Fruit fly (Drosophila melanogaster) whole organism, embryonic: ENCODE results near the gene arm.

Experiments used
- ATbp ChIP-seq: fragments of 200-800 bp; sonication (Bioruptor generic); optimal IDR thresholded peaks from 2 replicates; lab custom pipeline; 2017; ENCODE audit warnings: missing biosample characterization, mild to moderate bottlenecking, missing genetic modification characterization, missing genetic modification reagents
- CG10274 ChIP-seq: fragments of 200-800 bp; sonication (Bioruptor generic); optimal IDR thresholded peaks from 3 replicates; lab custom pipeline; 2017; ENCODE audit warnings: missing biosample characterization, mild to moderate bottlenecking, missing genetic modification characterization
- CG10366 ChIP-seq: fragments of 200-800 bp; sonication (Bioruptor generic); IDR thresholded peaks from 2 replicates; pipeline ENCODE4 v1.3.6; 2022; ENCODE audit warnings: missing biosample characterization, missing genetic modification characterization
- CG10462 ChIP-seq: fragments of 200-800 bp; sonication (Bioruptor generic); optimal IDR thresholded peaks from 2 replicates; lab custom pipeline; 2016; ENCODE audit warnings: missing biosample characterization, missing genetic modification characterization
- CG11695 ChIP-seq: fragments of 200-800 bp; sonication (Bioruptor generic); IDR thresholded peaks from 3 replicates; pipeline ENCODE4 v1.3.6; 2022; ENCODE audit warnings: missing biosample characterization, missing genetic modification characterization
- CG12104 ChIP-seq: fragments of 200-800 bp; sonication (Bioruptor generic); optimal IDR thresholded peaks from 3 replicates; lab custom pipeline; 2016; ENCODE audit warnings: missing biosample characterization, missing genetic modification characterization
- CG1233 ChIP-seq: fragments of 200-800 bp; sonication (Bioruptor generic); optimal IDR thresholded peaks from 4 replicates; lab custom pipeline; 2018; ENCODE audit warnings: missing biosample characterization, mild to moderate bottlenecking, missing genetic modification characterization
- CG12659 ChIP-seq: fragments of 200-800 bp; sonication (Bioruptor generic); optimal IDR thresholded peaks from 3 replicates; lab custom pipeline; 2017; ENCODE audit warnings: mild to moderate bottlenecking, missing biosample characterization, missing genetic modification reagents, missing genetic modification characterization
- CG12744 ChIP-seq: fragments of 200-800 bp; sonication (Bioruptor generic); optimal IDR thresholded peaks from 2 replicates; lab custom pipeline; 2016; ENCODE audit warnings: missing biosample characterization, missing genetic modification characterization
- CG13296 ChIP-seq: fragments of 200-800 bp; sonication (Bioruptor generic); optimal IDR thresholded peaks from 3 replicates; lab custom pipeline; 2018; ENCODE audit warnings: missing biosample characterization, mild to moderate bottlenecking, missing genetic modification characterization
- CG14050 ChIP-seq: fragments of 200-800 bp; sonication (Bioruptor generic); IDR thresholded peaks from 3 replicates; pipeline ENCODE4 v1.3.6; 2022; ENCODE audit warnings: missing biosample characterization, missing genetic modification characterization
- CG17186 ChIP-seq: fragments of 200-800 bp; sonication (Bioruptor generic); optimal IDR thresholded peaks from 3 replicates; lab custom pipeline; 2017; ENCODE audit warnings: missing biosample characterization, missing genetic modification reagents, missing genetic modification characterization
- CG17912 ChIP-seq: fragments of 200-800 bp; sonication (Bioruptor generic); optimal IDR thresholded peaks from 2 replicates; lab custom pipeline; 2018; ENCODE audit warnings: missing biosample characterization, mild to moderate bottlenecking, missing genetic modification characterization
- CG2120 ChIP-seq: fragments of 200-800 bp; sonication (Bioruptor generic); optimal IDR thresholded peaks from 3 replicates; lab custom pipeline; 2016; ENCODE audit warnings: missing biosample characterization, missing genetic modification characterization
- CG2199 ChIP-seq: fragments of 200-800 bp; sonication (Bioruptor generic); IDR thresholded peaks from 3 replicates; pipeline ENCODE4 v1.3.6; 2022; ENCODE audit warnings: missing biosample characterization, missing genetic modification characterization
- CG30403 ChIP-seq: fragments of 200-800 bp; sonication (Bioruptor generic); optimal IDR thresholded peaks from 3 replicates; lab custom pipeline; 2016; ENCODE audit warnings: missing biosample characterization, missing genetic modification characterization
- CG3163 ChIP-seq: fragments of 200-800 bp; sonication (Bioruptor generic); optimal IDR thresholded peaks from 3 replicates; lab custom pipeline; 2016; ENCODE audit warnings: missing biosample characterization, missing genetic modification characterization
- CG33213 ChIP-seq: fragments of 200-800 bp; sonication (Bioruptor generic); optimal IDR thresholded peaks from 3 replicates; lab custom pipeline; 2016; ENCODE audit warnings: missing biosample characterization, missing genetic modification characterization
- CG43689 ChIP-seq: fragments of 200-800 bp; sonication (Bioruptor generic); IDR thresholded peaks from 2 replicates; pipeline ENCODE4 v1.3.6; 2022; ENCODE audit warnings: missing biosample characterization, missing genetic modification characterization
- CG4820 ChIP-seq: fragments of 200-800 bp; sonication (Bioruptor generic); optimal IDR thresholded peaks from 3 replicates; lab custom pipeline; 2016; ENCODE audit warnings: missing biosample characterization, missing genetic modification characterization
- CG6254 ChIP-seq: fragments of 200-800 bp; sonication (Bioruptor generic); optimal IDR thresholded peaks from 3 replicates; lab custom pipeline; 2017; ENCODE audit warnings: mild to moderate bottlenecking, missing biosample characterization, missing genetic modification reagents, missing genetic modification characterization
- CG6272 ChIP-seq: fragments of 200-800 bp; sonication (Bioruptor generic); IDR thresholded peaks from 2 replicates; pipeline ENCODE4 v1.3.6; 2022; ENCODE audit warnings: missing biosample characterization, missing genetic modification characterization
- CG7987 ChIP-seq: fragments of 200-800 bp; sonication (Bioruptor generic); optimal IDR thresholded peaks from 2 replicates; lab custom pipeline; 2018; ENCODE audit warnings: missing biosample characterization, mild to moderate bottlenecking, missing genetic modification characterization, moderate library complexity
- CrebB ChIP-seq: fragments of 200-800 bp; sonication (Bioruptor generic); optimal IDR thresholded peaks from 3 replicates; lab custom pipeline; 2018; ENCODE audit warnings: missing biosample characterization, mild to moderate bottlenecking, missing genetic modification characterization
- Dp ChIP-seq: fragments of 200-800 bp; sonication (Bioruptor generic); optimal IDR thresholded peaks from 2 replicates; lab custom pipeline; 2018; ENCODE audit warnings: missing biosample characterization, mild to moderate bottlenecking, missing genetic modification characterization, moderate library complexity
- E2f2 ChIP-seq: fragments of 200-800 bp; sonication (Bioruptor generic); IDR thresholded peaks from 2 replicates; pipeline ENCODE4 v1.3.6; 2022; ENCODE audit warnings: missing biosample characterization, missing genetic modification characterization
- Hmr ChIP-seq: fragments of 200-800 bp; sonication (Bioruptor generic); optimal IDR thresholded peaks from 3 replicates; lab custom pipeline; 2017; ENCODE audit warnings: mild to moderate bottlenecking, missing biosample characterization, missing genetic modification reagents, missing genetic modification characterization
- Jarid2 ChIP-seq: fragments of 200-800 bp; sonication (Bioruptor generic); optimal IDR thresholded peaks from 3 replicates; lab custom pipeline; 2017; ENCODE audit warnings: mild to moderate bottlenecking, missing biosample characterization, missing genetic modification reagents, missing genetic modification characterization
- NFAT ChIP-seq: fragments of 200-800 bp; sonication (Bioruptor generic); IDR thresholded peaks from 2 replicates; pipeline ENCODE4 v1.3.6; 2022; ENCODE audit warnings: missing biosample characterization, missing genetic modification characterization
- Neu2 ChIP-seq: fragments of 200-800 bp; sonication (Bioruptor generic); optimal IDR thresholded peaks from 3 replicates; lab custom pipeline; 2016; ENCODE audit warnings: missing biosample characterization, missing genetic modification characterization, borderline replicate concordance
- Nf-YC ChIP-seq: fragments of 200-800 bp; optimal IDR thresholded peaks from 3 replicates; lab custom pipeline; 2019; ENCODE audit warnings: missing biosample characterization, mild to moderate bottlenecking, missing genetic modification characterization, moderate library complexity
- Optix ChIP-seq: fragments of 200-800 bp; sonication (Bioruptor generic); IDR thresholded peaks from 3 replicates; pipeline ENCODE4 v1.3.6; 2022; ENCODE audit warnings: missing biosample characterization, missing genetic modification characterization
- Pdp1 ChIP-seq, 2 experiments: fragments of 200-800 bp; sonication (Bioruptor generic); optimal IDR thresholded peaks; 3 replicates each; lab custom pipeline; 2016; ENCODE audit warnings: missing biosample characterization in 2 of 2, missing genetic modification characterization in 2 of 2, mild to moderate bottlenecking in 1 of 2, moderate library complexity in 1 of 2
- Ssrp ChIP-seq: fragments of 200-800 bp; sonication (Bioruptor generic); optimal IDR thresholded peaks from 2 replicates; lab custom pipeline; 2018; ENCODE audit warnings: missing biosample characterization, mild to moderate bottlenecking, missing genetic modification characterization, moderate library complexity
- Trl ChIP-seq, 3 experiments: fragments of >200 bp in 2 of 3; fragments of 200-800 bp in 1 of 3; sonication (Bioruptor generic) in 1 of 3; optimal IDR thresholded peaks; 2 replicates in 1 of 3; 3 replicates in 2 of 3; lab custom pipeline; 2016 to 2017; ENCODE audit warnings: missing biosample characterization in 1 of 3, missing genetic modification characterization in 1 of 3
- ap ChIP-seq: fragments of 200-800 bp; sonication (Bioruptor generic); IDR thresholded peaks from 2 replicates; pipeline ENCODE4 v1.3.6; 2022; ENCODE audit warnings: missing biosample characterization, missing genetic modification characterization
- chn ChIP-seq: fragments of 200-800 bp; sonication (Bioruptor generic); optimal IDR thresholded peaks from 2 replicates; lab custom pipeline; 2016; ENCODE audit warnings: missing biosample characterization, missing genetic modification characterization
- dimm ChIP-seq: fragments of 200-800 bp; sonication (Bioruptor generic); IDR thresholded peaks from 2 replicates; pipeline ENCODE4 v1.3.6; 2022; ENCODE audit warnings: missing biosample characterization, missing genetic modification characterization
- ewg ChIP-seq: fragments of 200-800 bp; sonication (Bioruptor generic); optimal IDR thresholded peaks from 3 replicates; lab custom pipeline; 2017; ENCODE audit warnings: mild to moderate bottlenecking, missing biosample characterization, missing genetic modification reagents, missing genetic modification characterization
- fd102C ChIP-seq: fragments of 200-800 bp; sonication (Bioruptor generic); optimal IDR thresholded peaks from 2 replicates; lab custom pipeline; 2018; ENCODE audit warnings: missing biosample characterization, mild to moderate bottlenecking, missing genetic modification characterization, moderate library complexity
- gsb ChIP-seq: fragments of 200-800 bp; sonication (Bioruptor generic); IDR thresholded peaks from 2 replicates; pipeline ENCODE4 v1.3.6; 2022; ENCODE audit warnings: missing biosample characterization, missing genetic modification characterization
- ham ChIP-seq: fragments of 200-800 bp; sonication (Bioruptor generic); IDR thresholded peaks from 2 replicates; pipeline ENCODE4 v1.3.6; 2022; ENCODE audit warnings: missing biosample characterization, missing genetic modification characterization
- knrl ChIP-seq: fragments of 200-800 bp; sonication (Bioruptor generic); IDR thresholded peaks from 3 replicates; pipeline ENCODE4 v1.3.6; 2022; ENCODE audit warnings: missing biosample characterization, missing genetic modification characterization; ENCODE audit not compliant: partially characterized antibody
- mam ChIP-seq: fragments of 200-800 bp; sonication (Bioruptor generic); optimal IDR thresholded peaks from 3 replicates; lab custom pipeline; 2016; ENCODE audit warnings: missing biosample characterization, missing genetic modification characterization
- nerfin-2 ChIP-seq: fragments of 200-800 bp; sonication (Bioruptor generic); IDR thresholded peaks from 2 replicates; pipeline ENCODE4 v1.3.6; 2022; ENCODE audit warnings: missing biosample characterization, missing genetic modification characterization; ENCODE audit not compliant: partially characterized antibody
- pum ChIP-seq: fragments of 200-800 bp; sonication (Bioruptor generic); optimal IDR thresholded peaks from 2 replicates; lab custom pipeline; 2016; ENCODE audit warnings: missing biosample characterization, missing genetic modification characterization
- pzg ChIP-seq: fragments of 200-800 bp; sonication (Bioruptor generic); optimal IDR thresholded peaks from 3 replicates; lab custom pipeline; 2018; ENCODE audit warnings: missing biosample characterization, mild to moderate bottlenecking, missing genetic modification characterization, moderate library complexity
- tio ChIP-seq: fragments of 200-800 bp; sonication (Bioruptor generic); optimal IDR thresholded peaks from 2 replicates; lab custom pipeline; 2017; ENCODE audit warnings: missing biosample characterization, missing genetic modification characterization, inconsistent platforms
- yki ChIP-seq: fragments of >200 bp; optimal IDR thresholded peaks from 3 replicates; lab custom pipeline; 2018
- zfh1 ChIP-seq: fragments of 200-800 bp; sonication (Bioruptor generic); IDR thresholded peaks from 3 replicates; pipeline ENCODE4 v1.3.6; 2022; ENCODE audit warnings: missing biosample characterization, missing genetic modification characterization

arm gene

DNA sequence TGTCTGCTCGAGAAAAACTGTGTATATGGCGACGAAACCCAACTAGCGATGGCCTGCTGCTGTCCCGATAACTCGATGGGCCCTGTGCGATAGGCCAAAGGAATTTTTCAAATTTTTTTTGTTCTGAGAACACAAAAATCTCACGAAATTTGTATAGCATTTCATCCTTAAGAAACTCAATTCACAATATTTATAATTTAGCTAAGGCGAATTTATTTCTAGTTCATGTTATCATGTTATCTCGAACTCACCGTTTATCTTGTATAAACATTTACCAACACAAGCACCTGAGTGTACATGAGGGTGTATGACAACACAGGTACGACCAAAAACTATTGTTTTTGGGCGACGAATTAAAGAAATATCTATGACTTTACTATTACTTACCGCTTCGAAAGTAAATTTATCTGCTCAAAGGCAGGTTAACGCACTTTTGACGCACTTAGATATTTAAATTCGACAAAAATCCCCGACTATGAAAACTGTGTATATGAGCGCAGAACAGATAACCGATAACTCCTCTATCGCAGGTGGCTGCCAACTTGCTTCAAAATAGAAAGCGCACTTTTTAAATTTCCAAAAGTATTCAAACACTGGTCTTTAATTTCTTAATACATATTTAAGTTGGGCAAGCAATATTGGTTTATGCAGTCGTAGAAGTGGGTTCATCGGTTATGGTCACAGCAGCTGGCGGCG is at the start of gene arm:
arm (minus strand) TSS at position 524 of the 696 bp plus-strand sequence.
- TF ChIP-seq CG14050 (GFP tag; lab: Robert Waterston, UW) (no peak), ATbp (GFP tag; lab: Kevin White, UChicago) (no peak), Pdp1 (GFP tag; optimal IDR thresholded peaks at IDR 0.05; lab: Kevin White, UChicago) (peak in 1 of 2 experiments; percentile 21), ap (GFP tag; lab: Robert Waterston, UW) (no peak), E2f2 (GFP tag; lab: Robert Waterston, UW) (peak; percentile 85), Hmr (GFP tag; lab: Kevin White, UChicago) (no peak), CG33213 (GFP tag; lab: Kevin White, UChicago) (no peak), CG12104 (GFP tag; lab: Kevin White, UChicago) (no peak), CG4820 (peak; percentile 26), CG12659 (peak; percentile 6), CG10366 (GFP tag; lab: Robert Waterston, UW) (no peak), nerfin-2 (GFP tag; lab: Robert Waterston, UW) (no peak), ewg (GFP tag; lab: Kevin White, UChicago) (no peak), CG1233 (GFP tag; lab: Kevin White, UChicago) (no peak), yki (lab: Kevin White, UChicago) (no peak), Nf-YC (tag; lab: Kevin White, UChicago) (no peak), Dp (GFP tag; lab: Kevin White, UChicago) (peak; percentile 82), chn (GFP tag; lab: Kevin White, UChicago) (no peak), NFAT (GFP tag; lab: Robert Waterston, UW) (no peak), CG12744 (no peak), Optix (GFP tag; lab: Robert Waterston, UW) (no peak), Jarid2 (no peak), fd102C (GFP tag; lab: Kevin White, UChicago) (no peak), CrebB (tag; lab: Kevin White, UChicago) (no peak), CG2120 (GFP tag; lab: Kevin White, UChicago) (peak; percentile 43), CG17186 (GFP tag; lab: Kevin White, UChicago) (peak; percentile 61), CG17912 (GFP tag; lab: Kevin White, UChicago) (no peak), CG13296 (GFP tag; lab: Kevin White, UChicago) (no peak), CG6272 (no peak), Trl (optimal IDR thresholded peaks at IDR 0.05; lab: Kevin White, UChicago) (no peak), Trl (GFP tag; optimal IDR thresholded peaks at IDR 0.05; lab: Kevin White, UChicago) (no peak), tio (GFP tag; lab: Kevin White, UChicago) (no peak), CG30403 (peak; percentile 21), ham (GFP tag; lab: Robert Waterston, UW) (no peak), CG6254 (GFP tag; lab: Kevin White, UChicago) (no peak), dimm (GFP tag; lab: Robert Waterston, UW) (no peak), mam (GFP tag; lab: Kevin White, UChicago) (peak; percentile 11), pum (GFP tag; lab: Kevin White, UChicago) (no peak), CG10274 (GFP tag; lab: Kevin White, UChicago) (no peak), gsb (GFP tag; lab: Robert Waterston, UW) (no peak), CG10462 (GFP tag; lab: Kevin White, UChicago) (no peak), CG3163 (GFP tag; lab: Kevin White, UChicago) (no peak), CG43689 (GFP tag; lab: Robert Waterston, UW) (no peak), CG7987 (GFP tag; lab: Kevin White, UChicago) (no peak), CG2199 (GFP tag; lab: Robert Waterston, UW) (no peak), CG11695 (GFP tag; lab: Robert Waterston, UW) (no peak), Neu2 (no peak), Ssrp (no peak), pzg (GFP tag; lab: Kevin White, UChicago) (peak; percentile 29), zfh1 (no peak), knrl (GFP tag; lab: Robert Waterston, UW) (0 out of 3 replicates have a peak, but pooled peaks have one; percentile 11)
